Fruit fly (Drosophila melanogaster) whole organism, embryonic: ENCODE measurements around the gene CG5254.

ENCODE experiments used
- Ada2b ChIP-seq: fragments of 200-800 bp; sonication (Bioruptor generic); IDR thresholded peaks from 2 replicates; pipeline ENCODE4 v1.3.6; 2022; ENCODE audit warnings: missing biosample characterization, missing genetic modification characterization
- B-H2 ChIP-seq: fragments of 200-800 bp; sonication (Bioruptor generic); optimal IDR thresholded peaks from 2 replicates; lab custom pipeline; 2018; ENCODE audit warnings: missing biosample characterization, mild to moderate bottlenecking, missing genetic modification characterization
- BEAF-32 ChIP-seq: fragments of 200-800 bp; sonication (Bioruptor generic); optimal IDR thresholded peaks from 3 replicates; lab custom pipeline; 2017; ENCODE audit warnings: missing biosample characterization, missing genetic modification characterization, mild to moderate bottlenecking, moderate library complexity, missing genetic modification reagents
- Bdp1 ChIP-seq: fragments of 200-800 bp; sonication (Bioruptor generic); optimal IDR thresholded peaks from 3 replicates; lab custom pipeline; 2016; ENCODE audit warnings: missing biosample characterization, missing genetic modification characterization
- CG11085 ChIP-seq: fragments of 200-800 bp; sonication (Bioruptor generic); IDR thresholded peaks from 2 replicates; pipeline ENCODE4 v1.3.6; 2022; ENCODE audit warnings: missing biosample characterization, missing genetic modification characterization
- CG12104 ChIP-seq: fragments of 200-800 bp; sonication (Bioruptor generic); optimal IDR thresholded peaks from 3 replicates; lab custom pipeline; 2016; ENCODE audit warnings: missing biosample characterization, missing genetic modification characterization
- CG12744 ChIP-seq: fragments of 200-800 bp; sonication (Bioruptor generic); optimal IDR thresholded peaks from 2 replicates; lab custom pipeline; 2016; ENCODE audit warnings: missing biosample characterization, missing genetic modification characterization
- CG14050 ChIP-seq: fragments of 200-800 bp; sonication (Bioruptor generic); IDR thresholded peaks from 3 replicates; pipeline ENCODE4 v1.3.6; 2022; ENCODE audit warnings: missing biosample characterization, missing genetic modification characterization
- CG15479 ChIP-seq: fragments of 200-800 bp; sonication (Bioruptor generic); optimal IDR thresholded peaks from 3 replicates; lab custom pipeline; 2019; ENCODE audit warnings: missing biosample characterization, mild to moderate bottlenecking, missing genetic modification characterization, moderate library complexity
- CG15601 ChIP-seq: fragments of 200-800 bp; sonication (Bioruptor generic); optimal IDR thresholded peaks from 3 replicates; lab custom pipeline; 2019; ENCODE audit warnings: missing biosample characterization, mild to moderate bottlenecking, missing genetic modification characterization, moderate library complexity
- CG15696 ChIP-seq: fragments of 200-800 bp; sonication (Bioruptor generic); optimal IDR thresholded peaks from 2 replicates; lab custom pipeline; 2019; ENCODE audit warnings: missing biosample characterization, mild to moderate bottlenecking, missing genetic modification characterization, moderate library complexity
- CG17328 ChIP-seq: fragments of 200-800 bp; sonication (Bioruptor generic); IDR thresholded peaks from 2 replicates; pipeline ENCODE4 v1.3.6; 2022; ENCODE audit warnings: missing biosample characterization, missing genetic modification characterization
- CG17359 ChIP-seq: fragments of 200-800 bp; sonication (Bioruptor generic); optimal IDR thresholded peaks from 3 replicates; lab custom pipeline; 2018; ENCODE audit warnings: missing biosample characterization, mild to moderate bottlenecking, missing genetic modification characterization, moderate library complexity
- CG17568 ChIP-seq: fragments of 200-800 bp; sonication (Bioruptor generic); optimal IDR thresholded peaks from 2 replicates; lab custom pipeline; 2018; ENCODE audit warnings: missing biosample characterization, mild to moderate bottlenecking, missing genetic modification characterization, moderate library complexity
- CG2199 ChIP-seq: fragments of 200-800 bp; sonication (Bioruptor generic); IDR thresholded peaks from 3 replicates; pipeline ENCODE4 v1.3.6; 2022; ENCODE audit warnings: missing biosample characterization, missing genetic modification characterization
- CG34376 ChIP-seq: fragments of 200-800 bp; sonication (Bioruptor generic); optimal IDR thresholded peaks from 2 replicates; lab custom pipeline; 2018; ENCODE audit warnings: missing biosample characterization, mild to moderate bottlenecking, missing genetic modification characterization
- CG42726 ChIP-seq: fragments of 200-800 bp; sonication (Bioruptor generic); IDR thresholded peaks from 2 replicates; pipeline ENCODE4 v1.3.6; 2022; ENCODE audit warnings: missing biosample characterization, missing genetic modification characterization; ENCODE audit not compliant: partially characterized antibody
- CG4820 ChIP-seq: fragments of 200-800 bp; sonication (Bioruptor generic); optimal IDR thresholded peaks from 3 replicates; lab custom pipeline; 2016; ENCODE audit warnings: missing biosample characterization, missing genetic modification characterization
- CG5180 ChIP-seq: fragments of 200-800 bp; sonication (Bioruptor generic); optimal IDR thresholded peaks from 3 replicates; lab custom pipeline; 2017; ENCODE audit warnings: missing biosample characterization, missing genetic modification characterization, mild to moderate bottlenecking, moderate library complexity, missing genetic modification reagents
- CG6791 ChIP-seq: fragments of 200-800 bp; sonication (Bioruptor generic); IDR thresholded peaks from 3 replicates; pipeline ENCODE4 v1.3.6; 2022; ENCODE audit warnings: missing biosample characterization, missing genetic modification characterization; ENCODE audit not compliant: partially characterized antibody
- CG8359 ChIP-seq: fragments of 200-800 bp; sonication (Bioruptor generic); optimal IDR thresholded peaks from 2 replicates; lab custom pipeline; 2017; ENCODE audit warnings: missing biosample characterization, mild to moderate bottlenecking, missing genetic modification characterization, borderline replicate concordance
- CG8765 ChIP-seq: fragments of 200-800 bp; sonication (Bioruptor generic); IDR thresholded peaks from 2 replicates; pipeline ENCODE4 v1.3.6; 2022; ENCODE audit warnings: missing biosample characterization, missing genetic modification characterization
- CG9437 ChIP-seq: fragments of 200-800 bp; sonication (Bioruptor generic); optimal IDR thresholded peaks from 2 replicates; lab custom pipeline; 2018; ENCODE audit warnings: missing biosample characterization, mild to moderate bottlenecking, missing genetic modification characterization
- CG9727 ChIP-seq: fragments of 200-800 bp; sonication (Bioruptor generic); optimal IDR thresholded peaks from 3 replicates; lab custom pipeline; 2017; ENCODE audit warnings: missing biosample characterization, mild to moderate bottlenecking, missing genetic modification characterization
- CkIIα-i1 ChIP-seq: fragments of 200-800 bp; sonication (Bioruptor generic); IDR thresholded peaks from 2 replicates; pipeline ENCODE4 v1.3.6; 2022; ENCODE audit warnings: missing biosample characterization, missing genetic modification characterization
- Deaf1 ChIP-seq: fragments of 200-800 bp; optimal IDR thresholded peaks from 3 replicates; lab custom pipeline; 2019; ENCODE audit warnings: missing biosample characterization, mild to moderate bottlenecking, missing genetic modification characterization, moderate library complexity
- Dip3 ChIP-seq: fragments of 200-800 bp; sonication (Bioruptor generic); optimal IDR thresholded peaks from 3 replicates; lab custom pipeline; 2016; ENCODE audit warnings: missing biosample characterization, missing genetic modification characterization
- Doc2 ChIP-seq: fragments of 200-800 bp; sonication (Bioruptor generic); IDR thresholded peaks from 2 replicates; pipeline ENCODE4 v1.3.6; 2022; ENCODE audit warnings: missing biosample characterization, missing genetic modification characterization
- Doc3 ChIP-seq: fragments of 200-800 bp; sonication (Bioruptor generic); IDR thresholded peaks from 3 replicates; pipeline ENCODE4 v1.3.6; 2022; ENCODE audit warnings: missing biosample characterization, missing genetic modification characterization; ENCODE audit not compliant: partially characterized antibody
- Dp ChIP-seq: fragments of 200-800 bp; sonication (Bioruptor generic); optimal IDR thresholded peaks from 2 replicates; lab custom pipeline; 2018; ENCODE audit warnings: missing biosample characterization, mild to moderate bottlenecking, missing genetic modification characterization, moderate library complexity
- E2f1 ChIP-seq: fragments of 200-800 bp; sonication (Bioruptor generic); IDR thresholded peaks from 2 replicates; pipeline ENCODE4 v1.3.6; 2022; ENCODE audit warnings: missing biosample characterization, missing genetic modification characterization
- HLHmδ ChIP-seq: fragments of 200-800 bp; sonication (Bioruptor generic); optimal IDR thresholded peaks from 2 replicates; lab custom pipeline; 2018; ENCODE audit warnings: missing biosample characterization, mild to moderate bottlenecking, missing genetic modification characterization, moderate library complexity
- Rfx ChIP-seq: fragments of 200-800 bp; sonication (Bioruptor generic); IDR thresholded peaks from 2 replicates; pipeline ENCODE4 v1.3.6; 2022; ENCODE audit warnings: missing biosample characterization, missing genetic modification characterization
- Spps ChIP-seq: fragments of 200-800 bp; sonication (Bioruptor generic); optimal IDR thresholded peaks from 2 replicates; lab custom pipeline; 2018; ENCODE audit warnings: missing biosample characterization, mild to moderate bottlenecking, missing genetic modification characterization
- Vsx1 ChIP-seq: fragments of 200-800 bp; sonication (Bioruptor generic); optimal IDR thresholded peaks from 2 replicates; lab custom pipeline; 2017; ENCODE audit warnings: missing biosample characterization, mild to moderate bottlenecking, missing genetic modification characterization, missing genetic modification reagents
- cato ChIP-seq: fragments of 200-800 bp; sonication (Bioruptor generic); optimal IDR thresholded peaks from 2 replicates; lab custom pipeline; 2016; ENCODE audit warnings: missing biosample characterization, missing genetic modification characterization, borderline replicate concordance
- chn ChIP-seq: fragments of 200-800 bp; sonication (Bioruptor generic); optimal IDR thresholded peaks from 2 replicates; lab custom pipeline; 2016; ENCODE audit warnings: missing biosample characterization, missing genetic modification characterization
- gfzf ChIP-seq: fragments of 200-800 bp; sonication (Bioruptor generic); optimal IDR thresholded peaks from 2 replicates; lab custom pipeline; 2016; ENCODE audit warnings: missing biosample characterization, mild to moderate bottlenecking, missing genetic modification characterization, moderate library complexity
- hbn ChIP-seq: fragments of 200-800 bp; sonication (Bioruptor generic); IDR thresholded peaks from 2 replicates; pipeline ENCODE4 v1.3.6; 2022; ENCODE audit warnings: missing biosample characterization, missing genetic modification characterization; ENCODE audit not compliant: partially characterized antibody
- inv ChIP-seq: fragments of 200-800 bp; sonication (Bioruptor generic); IDR thresholded peaks from 2 replicates; pipeline ENCODE4 v1.3.6; 2022; ENCODE audit warnings: missing biosample characterization, missing genetic modification characterization; ENCODE audit not compliant: partially characterized antibody
- kay ChIP-seq: fragments of 200-800 bp; sonication (Bioruptor generic); optimal IDR thresholded peaks from 2 replicates; lab custom pipeline; 2016; ENCODE audit warnings: missing biosample characterization, missing genetic modification characterization
- lmd ChIP-seq: fragments of 200-800 bp; sonication (Bioruptor generic); IDR thresholded peaks from 2 replicates; pipeline ENCODE4 v1.3.6; 2022; ENCODE audit warnings: missing biosample characterization, missing genetic modification characterization
- lov ChIP-seq, 2 experiments: fragments of 200-800 bp in 1 of 2; fragments of >200 bp in 1 of 2; sonication (Bioruptor generic) in 1 of 2; IDR thresholded peaks in 1 of 2; optimal IDR thresholded peaks in 1 of 2; 2 replicates in 1 of 2; 3 replicates in 1 of 2; pipeline versions ENCODE4 v1.3.6 to Lab custom; 2017 to 2022; ENCODE audit warnings: missing biosample characterization in 1 of 2, missing genetic modification characterization in 1 of 2
- psq ChIP-seq: fragments of 200-800 bp; sonication (Bioruptor generic); optimal IDR thresholded peaks from 2 replicates; lab custom pipeline; 2017; ENCODE audit warnings: missing biosample characterization, missing genetic modification characterization
- sima ChIP-seq: fragments of 200-800 bp; sonication (Bioruptor generic); optimal IDR thresholded peaks from 2 replicates; lab custom pipeline; 2016; ENCODE audit warnings: missing biosample characterization, missing genetic modification characterization
- sisA ChIP-seq: fragments of 200-800 bp; sonication (Bioruptor generic); IDR thresholded peaks from 2 replicates; pipeline ENCODE4 v1.3.6; 2022; ENCODE audit warnings: missing biosample characterization, missing genetic modification characterization
- stwl ChIP-seq: fragments of 200-800 bp; sonication (Bioruptor generic); optimal IDR thresholded peaks from 3 replicates; lab custom pipeline; 2018; ENCODE audit warnings: missing biosample characterization, mild to moderate bottlenecking, missing genetic modification characterization, moderate library complexity
- tin ChIP-seq: fragments of 200-800 bp; sonication (Bioruptor generic); optimal IDR thresholded peaks from 3 replicates; lab custom pipeline; 2016; ENCODE audit warnings: missing biosample characterization, missing genetic modification characterization

Gene CG5254

dm6 chrX:801157-801872, 51.2 kb downstream of the CG5254 start, which contains the start of gene Rbf (continued):
- TF ChIP-seq tin (GFP tag; lab: Kevin White, UChicago) (no peak), Doc2 (GFP tag; lab: Robert Waterston, UW) (no peak), CG34376 (no peak), CG15479 (GFP tag; lab: Kevin White, UChicago) (peak; percentile 23), CG9727 (GFP tag; lab: Kevin White, UChicago) (peak; percentile 26), psq (no peak), Ada2b (GFP tag; lab: Robert Waterston, UW) (no peak), Bdp1 (GFP tag; lab: Kevin White, UChicago) (no peak), CG17568 (GFP tag; lab: Kevin White, UChicago) (no peak), CG12744 (GFP tag; lab: Kevin White, UChicago) (no peak), CG9437 (GFP tag; lab: Kevin White, UChicago) (no peak), sima (GFP tag; lab: Kevin White, UChicago) (no peak), BEAF-32 (GFP tag; lab: Kevin White, UChicago) (peak; percentile 79), Vsx1 (GFP tag; lab: Kevin White, UChicago) (no peak), kay (GFP tag; lab: Kevin White, UChicago) (no peak), CG42726 (GFP tag; lab: Robert Waterston, UW) (peak; percentile 28; the same call in 1 of the 2 replicates), CG4820 (GFP tag; lab: Kevin White, UChicago) (no peak), CG17359 (tag; lab: Kevin White, UChicago) (no peak), E2f1 (0 out of 2 replicates have a peak, but pooled peaks have one; percentile 6), CG2199 (GFP tag; lab: Robert Waterston, UW) (no peak), CG12104 (no peak), Dp (GFP tag; lab: Kevin White, UChicago) (peak; percentile 89), CG14050 (no peak), CkIIα-i1 (GFP tag; lab: Robert Waterston, UW) (no peak), B-H2 (GFP tag; lab: Kevin White, UChicago) (no peak), Dip3 (GFP tag; lab: Kevin White, UChicago) (peak; percentile 40), CG5180 (GFP tag; lab: Kevin White, UChicago) (no peak), HLHmδ (GFP tag; lab: Kevin White, UChicago) (no peak), CG15601 (no peak), hbn (GFP tag; lab: Robert Waterston, UW) (peak; percentile 35; the same call in 1 of the 2 replicates), sisA (no peak), CG8765 (GFP tag; lab: Robert Waterston, UW) (no peak), CG15696 (tag; lab: Kevin White, UChicago) (no peak), CG11085 (GFP tag; lab: Robert Waterston, UW) (no peak), Deaf1 (tag; lab: Kevin White, UChicago) (no peak), CG17328 (GFP tag; lab: Robert Waterston, UW) (no peak), Spps (tag; lab: Kevin White, UChicago) (no peak), lov (optimal IDR thresholded peaks at IDR 0.05; lab: Kevin White, UChicago) (no peak), lov (GFP tag; IDR thresholded peaks at IDR 0.05; lab: Robert Waterston, UW) (no peak), lmd (GFP tag; lab: Robert Waterston, UW) (no peak), gfzf (peak; percentile 85), cato (GFP tag; lab: Kevin White, UChicago) (no peak), Rfx (GFP tag; lab: Robert Waterston, UW) (peak; percentile 32; the same call in 1 of the 2 replicates), chn (GFP tag; lab: Kevin White, UChicago) (no peak), CG8359 (GFP tag; lab: Kevin White, UChicago) (no peak), CG6791 (GFP tag; lab: Robert Waterston, UW) (peak; percentile 47; the same call in 1 of the 3 replicates), stwl (tag; lab: Kevin White, UChicago) (peak; percentile 43), Doc3 (peak; percentile 43; the same call in 1 of the 3 replicates), inv (GFP tag; lab: Robert Waterston, UW) (peak; percentile 32)
